Worm (Caenorhabditis elegans) whole organism, L1 larva: ENCODE results near the gene Y38E10A.28.

Experiments
- C04F5.9 ChIP-seq: sonication (generic microtip); optimal IDR thresholded peaks from 2 replicates; lab custom pipeline; 2016; ENCODE audit warnings: missing genetic modification characterization, missing compliant biosample characterization
- Y116A8C.19 ChIP-seq: sonication (generic microtip); optimal IDR thresholded peaks from 2 replicates; lab custom pipeline; 2016; ENCODE audit warnings: missing compliant biosample characterization, missing genetic modification characterization, borderline replicate concordance
- aly-2 ChIP-seq: fragments of 150-350 bp; optimal IDR thresholded peaks from 2 replicates; lab custom pipeline; 2014; ENCODE audit warnings: missing biosample characterization, missing genetic modification characterization
- ama-1 ChIP-seq: fragments of 150-350 bp; optimal IDR thresholded peaks from 2 replicates; lab custom pipeline; 2014
- blmp-1 ChIP-seq: fragments of 150-350 bp; optimal IDR thresholded peaks from 2 replicates; lab custom pipeline; 2014; ENCODE audit warnings: missing biosample characterization, missing genetic modification characterization
- ceh-8 ChIP-seq: fragments of 200-800 bp; sonication (Bioruptor generic); optimal IDR thresholded peaks from 2 replicates; lab custom pipeline; 2018; ENCODE audit warnings: mild to moderate bottlenecking, missing genetic modification characterization, moderate library complexity, missing compliant biosample characterization
- ceh-82 ChIP-seq, 3 experiments: fragments of 150-350 bp in 1 of 3; sonication (generic microtip) in 2 of 3; optimal IDR thresholded peaks; 2 replicates each; lab custom pipeline; 2014 to 2017; ENCODE audit warnings: missing biosample characterization in 3 of 3, missing genetic modification characterization in 3 of 3
- ceh-88 ChIP-seq: fragments of 200-800 bp; sonication (Bioruptor generic); IDR thresholded peaks from 2 replicates; pipeline ENCODE4 v1.3.6; 2022; ENCODE audit warnings: missing genetic modification characterization, missing compliant biosample characterization
- dpl-1 ChIP-seq, 3 experiments: fragments of 150-350 bp in 2 of 3; sonication (generic microtip) in 1 of 3; optimal IDR thresholded peaks; 2 replicates each; lab custom pipeline; 2014 to 2017; ENCODE audit warnings: missing biosample characterization in 3 of 3, missing genetic modification characterization in 3 of 3, missing genetic modification reagents in 3 of 3
- dsc-1 ChIP-seq: sonication (generic microtip); optimal IDR thresholded peaks from 2 replicates; lab custom pipeline; 2016; ENCODE audit warnings: mild to moderate bottlenecking, missing genetic modification characterization, missing compliant biosample characterization
- egl-27 ChIP-seq, 2 experiments: fragments of 150-350 bp in 1 of 2; sonication (generic microtip); optimal IDR thresholded peaks; 3 replicates each; lab custom pipeline; 2017 to 2018; ENCODE audit warnings: missing biosample characterization in 2 of 2, missing genetic modification characterization in 2 of 2, missing genetic modification reagents in 2 of 2
- elt-2 ChIP-seq: sonication (generic microtip); optimal IDR thresholded peaks from 2 replicates; lab custom pipeline; 2016; ENCODE audit warnings: missing genetic modification characterization, mild to moderate bottlenecking, inconsistent platforms, missing compliant biosample characterization, missing genetic modification reagents
- elt-3 ChIP-seq, 6 experiments: fragments of 150-350 bp in 1 of 6; sonication (generic microtip); optimal IDR thresholded peaks; 2 replicates each; lab custom pipeline; 2017 to 2018; ENCODE audit warnings: missing biosample characterization in 6 of 6, missing genetic modification characterization in 6 of 6, inconsistent platforms in 1 of 6
- ets-5 ChIP-seq: fragments of 200-800 bp; sonication (Bioruptor generic); IDR thresholded peaks from 2 replicates; pipeline ENCODE4 v1.3.6; 2022; ENCODE audit warnings: missing genetic modification characterization, missing compliant biosample characterization
- fkh-10 ChIP-seq: sonication (generic microtip); optimal IDR thresholded peaks from 2 replicates; lab custom pipeline; 2017; ENCODE audit warnings: missing biosample characterization, missing genetic modification reagents, missing genetic modification characterization
- fkh-4 ChIP-seq: sonication (generic microtip); optimal IDR thresholded peaks from 2 replicates; lab custom pipeline; 2016; ENCODE audit warnings: missing compliant biosample characterization, missing genetic modification characterization, borderline replicate concordance
- fkh-8 ChIP-seq: sonication (generic microtip); optimal IDR thresholded peaks from 2 replicates; lab custom pipeline; 2016; ENCODE audit warnings: mild to moderate bottlenecking, missing genetic modification characterization, missing compliant biosample characterization
- fos-1 ChIP-seq: fragments of 150-350 bp; optimal IDR thresholded peaks from 2 replicates; lab custom pipeline; 2014; ENCODE audit warnings: missing biosample characterization, missing genetic modification characterization
- grh-1 ChIP-seq: fragments of 200-800 bp; sonication (Bioruptor generic); IDR thresholded peaks from 2 replicates; pipeline ENCODE4 v1.3.6; 2022; ENCODE audit warnings: missing genetic modification reagents, missing genetic modification characterization, missing compliant biosample characterization
- hlh-4 ChIP-seq: sonication (generic microtip); optimal IDR thresholded peaks from 2 replicates; lab custom pipeline; 2016; ENCODE audit warnings: mild to moderate bottlenecking, missing genetic modification characterization, missing compliant biosample characterization
- irx-1 ChIP-seq: sonication (generic microtip); optimal IDR thresholded peaks from 2 replicates; lab custom pipeline; 2016; ENCODE audit warnings: missing genetic modification characterization, missing compliant biosample characterization
- jun-1 ChIP-seq: fragments of 150-350 bp; optimal IDR thresholded peaks from 2 replicates; lab custom pipeline; 2014; ENCODE audit warnings: missing biosample characterization, missing genetic modification reagents, missing genetic modification characterization
- lin-13 ChIP-seq: fragments of 150-350 bp; optimal IDR thresholded peaks from 2 replicates; lab custom pipeline; 2014; ENCODE audit warnings: missing biosample characterization, missing genetic modification reagents, missing genetic modification characterization
- lin-35 ChIP-seq, 2 experiments: fragments of 150-350 bp; optimal IDR thresholded peaks; 2 replicates each; lab custom pipeline; 2014; ENCODE audit warnings: missing biosample characterization in 2 of 2, missing genetic modification characterization in 2 of 2, missing genetic modification reagents in 2 of 2
- lir-3 ChIP-seq: sonication (generic microtip); optimal IDR thresholded peaks from 2 replicates; lab custom pipeline; 2016; ENCODE audit warnings: mild to moderate bottlenecking, missing genetic modification characterization, moderate library complexity, missing compliant biosample characterization; ENCODE audit not compliant: poor library complexity
- lsy-2 ChIP-seq, 2 experiments: fragments of 150-350 bp; optimal IDR thresholded peaks; 2 replicates each; lab custom pipeline; 2014; ENCODE audit warnings: missing biosample characterization in 2 of 2, missing genetic modification characterization in 2 of 2
- mef-2 ChIP-seq: fragments of 150-350 bp; optimal IDR thresholded peaks from 2 replicates; lab custom pipeline; 2014; ENCODE audit warnings: missing biosample characterization, missing genetic modification characterization
- nhr-19 ChIP-seq: fragments of 200-800 bp; sonication (Bioruptor generic); conservative IDR thresholded peaks from 2 replicates; pipeline ENCODE4 v1.3.6; 2022; ENCODE audit warnings: missing genetic modification characterization, missing compliant biosample characterization
- nhr-20 ChIP-seq: sonication (generic microtip); optimal IDR thresholded peaks from 2 replicates; lab custom pipeline; 2016; ENCODE audit warnings: mild to moderate bottlenecking, missing genetic modification characterization, missing compliant biosample characterization
- nhr-237 ChIP-seq: fragments of 150-350 bp; optimal IDR thresholded peaks from 2 replicates; lab custom pipeline; 2014; ENCODE audit warnings: missing biosample characterization, missing genetic modification characterization
- nhr-28 ChIP-seq: fragments of 150-350 bp; optimal IDR thresholded peaks from 2 replicates; lab custom pipeline; 2014; ENCODE audit warnings: missing biosample characterization, missing genetic modification characterization
- nhr-47 ChIP-seq: sonication (generic microtip); optimal IDR thresholded peaks from 2 replicates; lab custom pipeline; 2016; ENCODE audit warnings: mild to moderate bottlenecking, missing genetic modification characterization, moderate library complexity, missing compliant biosample characterization
- nhr-71 ChIP-seq: sonication (generic microtip); optimal IDR thresholded peaks from 2 replicates; lab custom pipeline; 2016; ENCODE audit warnings: mild to moderate bottlenecking, missing genetic modification characterization, moderate library complexity, missing compliant biosample characterization
- nhr-76 ChIP-seq: sonication (generic microtip); optimal IDR thresholded peaks from 2 replicates; lab custom pipeline; 2017; ENCODE audit warnings: missing biosample characterization, missing genetic modification characterization
- nhr-77 ChIP-seq: fragments of 150-350 bp; optimal IDR thresholded peaks from 2 replicates; lab custom pipeline; 2014; ENCODE audit warnings: missing biosample characterization, missing genetic modification characterization
- nhr-90 ChIP-seq: sonication (generic microtip); optimal IDR thresholded peaks from 2 replicates; lab custom pipeline; 2016; ENCODE audit warnings: mild to moderate bottlenecking, missing genetic modification characterization, missing compliant biosample characterization; ENCODE audit not compliant: poor library complexity
- pag-3 ChIP-seq: sonication (generic microtip); optimal IDR thresholded peaks from 2 replicates; lab custom pipeline; 2017; ENCODE audit warnings: missing genetic modification characterization, mild to moderate bottlenecking, missing compliant biosample characterization, antibody characterized with exemption, borderline replicate concordance; ENCODE audit not compliant: insufficient read depth
- snpc-4 ChIP-seq: fragments of 150-350 bp; optimal IDR thresholded peaks from 2 replicates; lab custom pipeline; 2014; ENCODE audit warnings: missing biosample characterization, missing genetic modification characterization
- snu-23 ChIP-seq: sonication (generic microtip); optimal IDR thresholded peaks from 2 replicates; lab custom pipeline; 2016; ENCODE audit warnings: missing genetic modification characterization, missing compliant biosample characterization
- sox-4 ChIP-seq: sonication (generic microtip); optimal IDR thresholded peaks from 2 replicates; lab custom pipeline; 2016; ENCODE audit warnings: missing genetic modification characterization, missing compliant biosample characterization
- sptf-1 ChIP-seq: fragments of 150-350 bp; optimal IDR thresholded peaks from 2 replicates; lab custom pipeline; 2014; ENCODE audit warnings: missing biosample characterization, missing genetic modification characterization
- sup-37 ChIP-seq: fragments of 200-800 bp; sonication (Bioruptor generic); optimal IDR thresholded peaks from 2 replicates; lab custom pipeline; 2018; ENCODE audit warnings: mild to moderate bottlenecking, missing genetic modification characterization, missing compliant biosample characterization
- tbx-2 ChIP-seq: sonication (generic microtip); optimal IDR thresholded peaks from 2 replicates; lab custom pipeline; 2016; ENCODE audit warnings: missing genetic modification characterization, missing compliant biosample characterization
- tlp-1 ChIP-seq: fragments of 150-350 bp; optimal IDR thresholded peaks from 2 replicates; lab custom pipeline; 2014; ENCODE audit warnings: missing biosample characterization, missing genetic modification characterization
- unc-130 ChIP-seq: fragments of 150-350 bp; optimal IDR thresholded peaks from 2 replicates; lab custom pipeline; 2017; ENCODE audit warnings: missing biosample characterization, missing genetic modification characterization, inconsistent platforms
- unc-30 ChIP-seq: sonication (generic microtip); optimal IDR thresholded peaks from 2 replicates; lab custom pipeline; 2017; ENCODE audit warnings: missing biosample characterization, missing genetic modification characterization
- vab-15 ChIP-seq: sonication (generic microtip); optimal IDR thresholded peaks from 2 replicates; lab custom pipeline; 2017; ENCODE audit warnings: missing genotype, mild to moderate bottlenecking, missing genetic modification characterization, missing compliant biosample characterization
- ztf-11 ChIP-seq, 2 experiments: sonication (generic microtip); optimal IDR thresholded peaks; 2 replicates each; lab custom pipeline; 2016 to 2017; ENCODE audit warnings: missing genetic modification characterization in 2 of 2, missing biosample characterization in 1 of 2, missing compliant biosample characterization in 1 of 2
- ztf-4 ChIP-seq: fragments of 150-350 bp; optimal IDR thresholded peaks from 2 replicates; lab custom pipeline; 2014; ENCODE audit warnings: missing biosample characterization, missing genetic modification characterization

Gene Y38E10A.28

DNA sequence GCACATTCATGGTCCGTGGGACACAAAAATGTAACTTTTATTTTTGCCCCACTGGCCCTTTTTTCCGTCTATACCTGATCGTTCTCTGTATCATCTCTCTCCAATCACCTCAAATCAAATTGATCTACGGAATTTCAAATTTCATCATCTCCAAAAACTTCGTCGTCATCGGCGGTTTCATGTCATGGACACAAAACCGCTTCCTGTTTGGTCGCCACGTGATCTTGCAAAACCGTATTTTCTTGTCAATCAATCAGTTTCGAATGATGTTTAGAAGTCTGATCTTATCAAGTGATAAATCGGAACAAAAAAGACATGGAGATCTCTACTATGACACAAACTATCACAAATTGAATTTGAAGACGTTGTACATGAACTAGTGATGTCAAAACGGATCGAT lies 3.8 kb upstream of the Y38E10A.28 start (continued):
- TF ChIP-seq Y116A8C.19 = no peak
- peak; percentile 66 for TF ChIP-seq nhr-47
- TF ChIP-seq ztf-4 (tag; lab: Kevin White, UChicago) = no peak
- TF ChIP-seq C04F5.9 = no peak
- peak; percentile 84 for TF ChIP-seq nhr-71 (tag; lab: Kevin White, UChicago)
- TF ChIP-seq nhr-19 = peak; percentile 84
- TF ChIP-seq grh-1 = peak; percentile 73
- no peak for TF ChIP-seq nhr-77
- no peak for TF ChIP-seq jun-1 (tag; lab: Kevin White, UChicago)
- peak in 1 of 2 experiments; percentile 74 for TF ChIP-seq lin-35 (GFP tag; optimal IDR thresholded peaks at IDR 0.05; lab: Kevin White, UChicago)
- no peak for TF ChIP-seq fos-1
- peak in 1 of 2 experiments; percentile 28 for TF ChIP-seq lsy-2 (tag; optimal IDR thresholded peaks at IDR 0.05; lab: Kevin White, UChicago)
- TF ChIP-seq nhr-76 = no peak
- no peak for TF ChIP-seq ceh-8
- peak; percentile 62 for TF ChIP-seq snu-23 (GFP tag; lab: Kevin White, UChicago)
- TF ChIP-seq tlp-1 (tag; lab: Kevin White, UChicago) = no peak
- no peak for TF ChIP-seq elt-2 (tag; lab: Kevin White, UChicago)
- no peak for TF ChIP-seq fkh-4 (tag; lab: Kevin White, UChicago)
- TF ChIP-seq hlh-4 (tag; lab: Kevin White, UChicago) = no peak
- peak; percentile 96 for TF ChIP-seq nhr-20 (tag; lab: Kevin White, UChicago)
- no peak for TF ChIP-seq mef-2 (tag; lab: Kevin White, UChicago)
- TF ChIP-seq aly-2 (tag; lab: Kevin White, UChicago) = no peak
- TF ChIP-seq nhr-90 (tag; lab: Kevin White, UChicago) = peak; percentile 74
- no peak for TF ChIP-seq fkh-10 (GFP tag; lab: Kevin White, UChicago)
- no peak for TF ChIP-seq irx-1
- no peak for TF ChIP-seq ztf-11 (tag; optimal IDR thresholded peaks at IDR 0.05; lab: Kevin White, UChicago)
- peak; percentile 79 for TF ChIP-seq blmp-1
- TF ChIP-seq dsc-1 (tag; lab: Kevin White, UChicago) = no peak
- no peak for TF ChIP-seq unc-30 (tag; lab: Kevin White, UChicago)
- TF ChIP-seq fkh-8 = no peak
- TF ChIP-seq sup-37 (GFP tag; lab: Kevin White, UChicago) = no peak
- no peak for TF ChIP-seq ceh-82 (tag; optimal IDR thresholded peaks at IDR 0.05; lab: Kevin White, UChicago)
- no peak for TF ChIP-seq nhr-28 (tag; lab: Kevin White, UChicago)
- TF ChIP-seq unc-130 (tag; lab: Kevin White, UChicago) = no peak
- TF ChIP-seq ets-5 = no peak

DNA sequence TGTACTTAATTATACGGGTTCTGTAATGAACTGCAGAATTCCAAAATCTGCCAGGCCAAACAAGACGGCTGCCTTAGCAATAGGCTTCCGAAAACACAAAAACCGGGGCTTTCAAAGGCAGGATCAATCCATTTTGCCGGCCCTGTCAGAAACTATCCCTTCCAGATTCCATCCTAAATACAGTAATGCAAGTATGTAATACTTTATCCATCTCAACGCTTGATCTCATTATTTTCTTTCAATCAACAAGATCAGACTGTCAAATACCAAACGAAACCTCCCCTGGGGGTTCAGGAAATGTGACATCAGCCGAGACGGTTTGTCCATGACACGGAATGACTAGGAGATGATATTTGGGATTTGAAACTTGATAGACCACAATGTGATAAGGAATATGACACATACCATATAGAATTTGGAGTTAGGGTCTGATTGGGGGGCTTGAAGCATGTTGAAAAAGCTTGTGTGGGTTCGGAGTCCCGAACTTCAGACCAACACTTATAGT lies 3.3 kb upstream of the Y38E10A.28 start:
- TF ChIP-seq vab-15 = no peak
- TF ChIP-seq egl-27 (tag; optimal IDR thresholded peaks at IDR 0.05; lab: Kevin White, UChicago) = no peak
- no peak for TF ChIP-seq elt-3 (tag; optimal IDR thresholded peaks at IDR 0.05; lab: Kevin White, UChicago)

DNA sequence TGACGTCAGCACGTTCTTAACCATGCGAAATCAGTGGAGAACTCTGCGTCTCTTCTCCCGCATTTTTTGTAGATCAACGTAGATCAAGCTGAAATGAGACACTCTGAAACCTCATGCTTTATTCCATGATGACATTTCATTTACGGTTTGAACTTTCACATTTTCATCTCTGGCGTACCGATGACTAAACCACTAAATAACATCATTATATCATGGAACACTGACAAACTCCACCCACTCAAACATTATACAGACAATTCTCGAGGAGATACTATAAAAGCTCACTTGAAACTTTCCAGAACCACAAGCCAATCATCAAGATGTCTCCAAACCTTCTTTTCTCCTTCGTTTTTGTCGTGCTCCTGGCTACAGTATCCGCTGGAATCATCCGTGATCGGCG lies 2.6 kb upstream of the Y38E10A.28 start, which contains the start of gene nspe-7:
Gene nspe-7, plus strand, starts transcription at position 301 of the 400 bp plus-strand sequence.
- TF ChIP-seq dpl-1 (GFP tag; optimal IDR thresholded peaks at IDR 0.05; lab: Kevin White, UChicago) (no peak), ceh-88 (no peak), ztf-11 (tag; optimal IDR thresholded peaks at IDR 0.05; lab: Kevin White, UChicago) (no peak), Y116A8C.19 (no peak), lin-13 (no peak), snpc-4 (tag; lab: Kevin White, UChicago) (no peak), ztf-4 (tag; lab: Kevin White, UChicago) (no peak), elt-3 (tag; optimal IDR thresholded peaks at IDR 0.05; lab: Kevin White, UChicago) (no peak), tlp-1 (tag; lab: Kevin White, UChicago) (no peak), grh-1 (no peak), pag-3 (no peak), unc-130 (tag; lab: Kevin White, UChicago) (no peak), tbx-2 (no peak), lir-3 (tag; lab: Kevin White, UChicago) (no peak), sptf-1 (tag; lab: Kevin White, UChicago) (no peak), sox-4 (tag; lab: Kevin White, UChicago) (no peak), nhr-237 (tag; lab: Kevin White, UChicago) (no peak), dsc-1 (tag; lab: Kevin White, UChicago) (no peak), ama-1 (no peak), ceh-8 (no peak)
